Fruit fly (Drosophila melanogaster) whole organism, embryonic: ENCODE results near the gene CG13085.

Source experiments
- Antp ChIP-seq: fragments of 200-800 bp; sonication (Bioruptor generic); optimal IDR thresholded peaks from 3 replicates; lab custom pipeline; 2016; ENCODE audit warnings: missing biosample characterization, missing genetic modification characterization
- Blimp-1 ChIP-seq: fragments of 200-800 bp; sonication (Bioruptor generic); optimal IDR thresholded peaks from 3 replicates; lab custom pipeline; 2018; ENCODE audit warnings: missing biosample characterization, missing genetic modification characterization, mild to moderate bottlenecking, moderate library complexity, missing genetic modification reagents
- CG10431 ChIP-seq: fragments of 200-800 bp; sonication (Bioruptor generic); optimal IDR thresholded peaks from 3 replicates; lab custom pipeline; 2018; ENCODE audit warnings: missing biosample characterization, mild to moderate bottlenecking, missing genetic modification characterization
- CG10959 ChIP-seq: fragments of 200-800 bp; sonication (Bioruptor generic); IDR thresholded peaks from 2 replicates; pipeline ENCODE4 v1.3.6; 2022; ENCODE audit warnings: missing biosample characterization, missing genetic modification characterization
- CG10979 ChIP-seq: fragments of 200-800 bp; sonication (Bioruptor generic); optimal IDR thresholded peaks from 2 replicates; lab custom pipeline; 2018; ENCODE audit warnings: missing biosample characterization, mild to moderate bottlenecking, missing genetic modification characterization, moderate library complexity
- CG11456 ChIP-seq: fragments of 200-800 bp; sonication (Bioruptor generic); IDR thresholded peaks from 3 replicates; pipeline ENCODE4 v1.3.6; 2022; ENCODE audit warnings: missing biosample characterization, missing genetic modification characterization
- CG14710 ChIP-seq: fragments of 200-800 bp; sonication (Bioruptor generic); optimal IDR thresholded peaks from 3 replicates; lab custom pipeline; 2019; ENCODE audit warnings: missing biosample characterization, mild to moderate bottlenecking, missing genetic modification characterization, moderate library complexity
- CG14860 ChIP-seq: fragments of 200-800 bp; sonication (Bioruptor generic); IDR thresholded peaks from 3 replicates; pipeline ENCODE4 v1.3.6; 2022; ENCODE audit warnings: missing biosample characterization, missing genetic modification characterization; ENCODE audit not compliant: partially characterized antibody
- CG1529 ChIP-seq: fragments of 200-800 bp; sonication (Bioruptor generic); optimal IDR thresholded peaks from 3 replicates; lab custom pipeline; 2018; ENCODE audit warnings: missing biosample characterization, missing genetic modification characterization
- CG1602 ChIP-seq: fragments of 200-800 bp; sonication (Bioruptor generic); optimal IDR thresholded peaks from 3 replicates; lab custom pipeline; 2016; ENCODE audit warnings: missing biosample characterization, missing genetic modification characterization
- CG17328 ChIP-seq: fragments of 200-800 bp; sonication (Bioruptor generic); IDR thresholded peaks from 2 replicates; pipeline ENCODE4 v1.3.6; 2022; ENCODE audit warnings: missing biosample characterization, missing genetic modification characterization
- CG18599 ChIP-seq: fragments of 200-800 bp; sonication (Bioruptor generic); optimal IDR thresholded peaks from 3 replicates; lab custom pipeline; 2017; ENCODE audit warnings: missing biosample characterization, missing genetic modification characterization, mild to moderate bottlenecking, moderate library complexity, missing genetic modification reagents
- CG2889 ChIP-seq: fragments of 200-800 bp; sonication (Bioruptor generic); IDR thresholded peaks from 3 replicates; pipeline ENCODE4 v1.3.6; 2022; ENCODE audit warnings: missing biosample characterization, missing genetic modification characterization
- CG31441 ChIP-seq: fragments of 200-800 bp; sonication (Bioruptor generic); IDR thresholded peaks from 2 replicates; pipeline ENCODE4 v1.3.6; 2022; ENCODE audit warnings: missing biosample characterization, missing genetic modification characterization
- CG43689 ChIP-seq: fragments of 200-800 bp; sonication (Bioruptor generic); IDR thresholded peaks from 2 replicates; pipeline ENCODE4 v1.3.6; 2022; ENCODE audit warnings: missing biosample characterization, missing genetic modification characterization
- CG4820 ChIP-seq: fragments of 200-800 bp; sonication (Bioruptor generic); optimal IDR thresholded peaks from 3 replicates; lab custom pipeline; 2016; ENCODE audit warnings: missing biosample characterization, missing genetic modification characterization
- CG6854 ChIP-seq: fragments of 200-800 bp; sonication (Bioruptor generic); optimal IDR thresholded peaks from 3 replicates; lab custom pipeline; 2017; ENCODE audit warnings: missing biosample characterization, mild to moderate bottlenecking, missing genetic modification characterization
- CG7839 ChIP-seq: fragments of 200-800 bp; sonication (Bioruptor generic); optimal IDR thresholded peaks from 3 replicates; lab custom pipeline; 2018; ENCODE audit warnings: missing biosample characterization, mild to moderate bottlenecking, missing genetic modification characterization, moderate library complexity
- CG7987 ChIP-seq: fragments of 200-800 bp; sonication (Bioruptor generic); optimal IDR thresholded peaks from 2 replicates; lab custom pipeline; 2018; ENCODE audit warnings: missing biosample characterization, mild to moderate bottlenecking, missing genetic modification characterization, moderate library complexity
- CG8765 ChIP-seq: fragments of 200-800 bp; sonication (Bioruptor generic); IDR thresholded peaks from 2 replicates; pipeline ENCODE4 v1.3.6; 2022; ENCODE audit warnings: missing biosample characterization, missing genetic modification characterization
- CG9215 ChIP-seq: fragments of 200-800 bp; sonication (Bioruptor generic); IDR thresholded peaks from 2 replicates; pipeline ENCODE4 v1.3.6; 2022; ENCODE audit warnings: missing biosample characterization, missing genetic modification characterization
- Dek ChIP-seq: fragments of 200-800 bp; sonication (Bioruptor generic); optimal IDR thresholded peaks from 3 replicates; lab custom pipeline; 2019; ENCODE audit warnings: missing biosample characterization, mild to moderate bottlenecking, missing genetic modification characterization, moderate library complexity
- Drgx ChIP-seq: fragments of 200-800 bp; sonication (Bioruptor generic); IDR thresholded peaks from 2 replicates; pipeline ENCODE4 v1.3.6; 2022; ENCODE audit warnings: missing biosample characterization, missing genetic modification characterization
- E2f2 ChIP-seq: fragments of 200-800 bp; sonication (Bioruptor generic); IDR thresholded peaks from 2 replicates; pipeline ENCODE4 v1.3.6; 2022; ENCODE audit warnings: missing biosample characterization, missing genetic modification characterization
- H15 ChIP-seq: fragments of 200-800 bp; sonication (Bioruptor generic); IDR thresholded peaks from 3 replicates; pipeline ENCODE4 v1.3.6; 2022; ENCODE audit warnings: missing biosample characterization, missing genetic modification characterization
- H2.0 ChIP-seq: fragments of 200-800 bp; sonication (Bioruptor generic); IDR thresholded peaks from 2 replicates; pipeline ENCODE4 v1.3.6; 2022; ENCODE audit warnings: missing biosample characterization, missing genetic modification characterization
- HmgZ ChIP-seq: fragments of 200-800 bp; sonication (Bioruptor generic); optimal IDR thresholded peaks from 2 replicates; lab custom pipeline; 2018; ENCODE audit warnings: missing biosample characterization, mild to moderate bottlenecking, missing genetic modification characterization
- Hr3 ChIP-seq: fragments of 200-800 bp; sonication (Bioruptor generic); optimal IDR thresholded peaks from 3 replicates; lab custom pipeline; 2016; ENCODE audit warnings: missing biosample characterization, missing genetic modification characterization
- MTF-1 ChIP-seq: fragments of 200-800 bp; sonication (Bioruptor generic); optimal IDR thresholded peaks from 2 replicates; lab custom pipeline; 2018; ENCODE audit warnings: missing biosample characterization, mild to moderate bottlenecking, missing genetic modification characterization, borderline replicate concordance
- Optix ChIP-seq: fragments of 200-800 bp; sonication (Bioruptor generic); IDR thresholded peaks from 3 replicates; pipeline ENCODE4 v1.3.6; 2022; ENCODE audit warnings: missing biosample characterization, missing genetic modification characterization
- Ptx1 ChIP-seq: fragments of 200-800 bp; sonication (Bioruptor generic); IDR thresholded peaks from 2 replicates; pipeline ENCODE4 v1.3.6; 2022; ENCODE audit warnings: missing biosample characterization, missing genetic modification characterization
- Rx ChIP-seq: fragments of 200-800 bp; sonication (Bioruptor generic); IDR thresholded peaks from 2 replicates; pipeline ENCODE4 v1.3.6; 2022; ENCODE audit warnings: missing biosample characterization, missing genetic modification characterization
- Side ChIP-seq: fragments of 200-800 bp; sonication (Bioruptor generic); optimal IDR thresholded peaks from 2 replicates; lab custom pipeline; 2016; ENCODE audit warnings: missing biosample characterization, missing genetic modification characterization
- caup ChIP-seq: fragments of 200-800 bp; sonication (Bioruptor generic); optimal IDR thresholded peaks from 3 replicates; lab custom pipeline; 2017; ENCODE audit warnings: missing biosample characterization, mild to moderate bottlenecking, missing genetic modification characterization, moderate library complexity; ENCODE audit not compliant: severe bottlenecking
- chif ChIP-seq, 2 experiments: fragments of 200-800 bp; sonication (Bioruptor generic); optimal IDR thresholded peaks; 3 replicates each; lab custom pipeline; 2016; ENCODE audit warnings: missing biosample characterization in 2 of 2, missing genetic modification characterization in 2 of 2
- ci ChIP-seq: fragments of 200-800 bp; sonication (Bioruptor generic); IDR thresholded peaks from 3 replicates; pipeline ENCODE4 v1.3.6; 2022; ENCODE audit warnings: missing biosample characterization, missing genetic modification characterization
- croc ChIP-seq: fragments of 200-800 bp; sonication (Bioruptor generic); conservative IDR thresholded peaks from 3 replicates; pipeline ENCODE4 v1.3.6; 2022; ENCODE audit warnings: missing biosample characterization, missing genetic modification characterization
- cwo ChIP-seq: fragments of 200-800 bp; sonication (Bioruptor generic); optimal IDR thresholded peaks from 3 replicates; lab custom pipeline; 2017; ENCODE audit warnings: missing biosample characterization, missing genetic modification characterization, mild to moderate bottlenecking, moderate library complexity, missing genetic modification reagents
- dmrt11E ChIP-seq: fragments of 200-800 bp; sonication (Bioruptor generic); optimal IDR thresholded peaks from 3 replicates; lab custom pipeline; 2018; ENCODE audit warnings: missing biosample characterization, mild to moderate bottlenecking, missing genetic modification characterization, moderate library complexity
- hb ChIP-seq: fragments of 200-800 bp; sonication (Bioruptor generic); IDR thresholded peaks from 3 replicates; pipeline ENCODE4 v1.3.6; 2022; ENCODE audit warnings: missing biosample characterization, missing genetic modification characterization; ENCODE audit not compliant: partially characterized antibody
- hbn ChIP-seq: fragments of 200-800 bp; sonication (Bioruptor generic); IDR thresholded peaks from 2 replicates; pipeline ENCODE4 v1.3.6; 2022; ENCODE audit warnings: missing biosample characterization, missing genetic modification characterization; ENCODE audit not compliant: partially characterized antibody
- jing ChIP-seq: fragments of 200-800 bp; sonication (Bioruptor generic); optimal IDR thresholded peaks from 2 replicates; lab custom pipeline; 2018; ENCODE audit warnings: missing biosample characterization, mild to moderate bottlenecking, missing genetic modification characterization
- ken ChIP-seq: fragments of 200-800 bp; sonication (Bioruptor generic); IDR thresholded peaks from 3 replicates; pipeline ENCODE4 v1.3.6; 2022; ENCODE audit warnings: missing biosample characterization, missing genetic modification characterization
- onecut ChIP-seq: fragments of 200-800 bp; sonication (Bioruptor generic); IDR thresholded peaks from 2 replicates; pipeline ENCODE4 v1.3.6; 2022; ENCODE audit warnings: missing biosample characterization, missing genetic modification characterization
- otp ChIP-seq: fragments of 200-800 bp; sonication (Bioruptor generic); IDR thresholded peaks from 3 replicates; pipeline ENCODE4, ENCODE4 v1.3.6; 2022; ENCODE audit warnings: missing biosample characterization, missing genetic modification characterization
- pros ChIP-seq: fragments of 200-800 bp; sonication (Bioruptor generic); optimal IDR thresholded peaks from 3 replicates; lab custom pipeline; 2019; ENCODE audit warnings: missing biosample characterization, mild to moderate bottlenecking, missing genetic modification characterization, moderate library complexity
- sens ChIP-seq: fragments of 200-800 bp; sonication (Bioruptor generic); peaks from one replicate; lab custom pipeline; 2016; ENCODE audit warnings: missing biosample characterization, missing genetic modification characterization
- ttk ChIP-seq: fragments of 200-800 bp; sonication (Bioruptor generic); IDR thresholded peaks from 2 replicates; pipeline ENCODE4 v2.1.2; 2022; ENCODE audit warnings: missing biosample characterization, missing genetic modification characterization
- yki ChIP-seq: fragments of >200 bp; optimal IDR thresholded peaks from 3 replicates; lab custom pipeline; 2018

The CG13085 gene

dm6 chr2L:19376145-19376544 is 47.7 kb upstream of the CG13085 start (continued):
- TF ChIP-seq CG11456 (GFP tag; lab: Robert Waterston, UW) (0 out of 3 replicates have a peak, but pooled peaks have one; percentile 12), MTF-1 (GFP tag; lab: Kevin White, UChicago) (no peak), sens (GFP tag; lab: Kevin White, UChicago) (peak; percentile 76), croc (GFP tag; lab: Robert Waterston, UW) (0 out of 3 replicates have a peak, but pooled peaks have one; percentile 34), ci (peak; percentile 76), CG1529 (GFP tag; lab: Kevin White, UChicago) (peak; percentile 14), CG4820 (GFP tag; lab: Kevin White, UChicago) (peak; percentile 24), Side (peak; percentile 20), ken (peak; percentile 58; the same call in 2 of the 3 replicates), Ptx1 (GFP tag; lab: Robert Waterston, UW) (peak; percentile 27; the same call in 1 of the 2 replicates), CG43689 (GFP tag; lab: Robert Waterston, UW) (no peak), Blimp-1 (GFP tag; lab: Kevin White, UChicago) (peak; percentile 56), Hr3 (GFP tag; lab: Kevin White, UChicago) (peak; percentile 2), CG14860 (GFP tag; lab: Robert Waterston, UW) (no peak), pros (GFP tag; lab: Kevin White, UChicago) (no peak), dmrt11E (tag; lab: Kevin White, UChicago) (peak; percentile 73), H15 (peak; percentile 34; the same call in 1 of the 3 replicates), onecut (GFP tag; lab: Robert Waterston, UW) (no peak), E2f2 (GFP tag; lab: Robert Waterston, UW) (peak; percentile 20; the same call in 1 of the 2 replicates), HmgZ (no peak), jing (GFP tag; lab: Kevin White, UChicago) (no peak), yki (no peak), Dek (tag; lab: Kevin White, UChicago) (no peak), CG10979 (tag; lab: Kevin White, UChicago) (peak; percentile 70), CG7839 (tag; lab: Kevin White, UChicago) (peak; percentile 29), CG10959 (GFP tag; lab: Robert Waterston, UW) (peak; percentile 66), CG8765 (GFP tag; lab: Robert Waterston, UW) (peak; percentile 8; the same call in 1 of the 2 replicates), CG17328 (GFP tag; lab: Robert Waterston, UW) (peak; percentile 48; the same call in 1 of the 2 replicates), CG31441 (GFP tag; lab: Robert Waterston, UW) (peak; percentile 50; the same call in 1 of the 2 replicates), CG6854 (GFP tag; lab: Kevin White, UChicago) (no peak), otp (peak; percentile 64; the same call in 1 of the 3 replicates), CG7987 (GFP tag; lab: Kevin White, UChicago) (no peak), Antp (GFP tag; lab: Kevin White, UChicago) (peak; percentile 18), Optix (GFP tag; lab: Robert Waterston, UW) (peak; percentile 45; the same call in 1 of the 3 replicates), cwo (GFP tag; lab: Kevin White, UChicago) (no peak), CG14710 (tag; lab: Kevin White, UChicago) (peak; percentile 50), CG2889 (GFP tag; lab: Robert Waterston, UW) (peak; percentile 59; the same call in 1 of the 3 replicates), CG18599 (GFP tag; lab: Kevin White, UChicago) (no peak), CG9215 (no peak), CG1602 (GFP tag; lab: Kevin White, UChicago) (peak; percentile 12), caup (GFP tag; lab: Kevin White, UChicago) (no peak), H2.0 (no peak; the same call in 1 of the 2 replicates), chif (GFP tag; optimal IDR thresholded peaks at IDR 0.05; lab: Kevin White, UChicago) (peak in 1 of 2 experiments; percentile 43), CG10431 (GFP tag; lab: Kevin White, UChicago) (no peak), hbn (GFP tag; lab: Robert Waterston, UW) (no peak), hb (no peak), Rx (GFP tag; lab: Robert Waterston, UW) (peak; percentile 17; the same call in 1 of the 2 replicates), ttk (GFP tag; lab: Robert Waterston, UW) (0 out of 2 replicates have a peak, but pooled peaks have one; percentile 35), Drgx (peak; percentile 80)
- TF ChIP-seq, all 482 proteins: peak for 106
